Fruit fly (Drosophila melanogaster): ENCODE measurements around the gene CG13042.

CG13042 gene

DNA sequence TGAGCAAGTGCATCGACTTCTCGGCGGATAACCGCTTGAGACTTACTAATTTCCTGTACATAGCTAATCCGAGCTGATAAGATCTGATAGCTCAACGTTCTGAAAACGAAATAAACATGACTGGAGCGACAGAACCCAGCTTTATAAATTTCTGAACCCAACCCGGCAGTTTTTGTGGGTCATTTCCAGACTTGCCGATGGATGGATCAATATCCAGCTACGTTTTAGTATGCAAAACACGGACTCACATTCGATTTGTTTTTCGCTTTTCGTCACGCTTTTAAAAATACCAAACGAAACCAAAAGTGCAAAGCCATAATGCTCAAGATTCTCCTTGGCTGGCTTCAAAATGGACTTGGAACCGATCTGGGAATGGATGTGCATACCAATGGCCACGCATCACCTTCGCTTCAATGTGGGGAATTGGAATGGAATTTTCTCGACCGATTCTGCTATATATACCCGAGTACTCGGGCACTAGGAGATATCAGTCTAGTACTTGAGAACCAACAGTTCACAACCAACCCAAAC is 37.4 kb downstream of the CG13042 start, which contains the start of the genes CG34248 and CG13067:
CG34248 (minus strand) TSS at position 101 of the 531 bp plus-strand sequence.
CG13067 (plus strand) TSS at position 481 of the 531 bp plus-strand sequence.
- TF ChIP-seq CG8478 (optimal IDR thresholded peaks at IDR 0.05) (no peak), CTCF (optimal IDR thresholded peaks at IDR 0.05) (no peak)

DNA sequence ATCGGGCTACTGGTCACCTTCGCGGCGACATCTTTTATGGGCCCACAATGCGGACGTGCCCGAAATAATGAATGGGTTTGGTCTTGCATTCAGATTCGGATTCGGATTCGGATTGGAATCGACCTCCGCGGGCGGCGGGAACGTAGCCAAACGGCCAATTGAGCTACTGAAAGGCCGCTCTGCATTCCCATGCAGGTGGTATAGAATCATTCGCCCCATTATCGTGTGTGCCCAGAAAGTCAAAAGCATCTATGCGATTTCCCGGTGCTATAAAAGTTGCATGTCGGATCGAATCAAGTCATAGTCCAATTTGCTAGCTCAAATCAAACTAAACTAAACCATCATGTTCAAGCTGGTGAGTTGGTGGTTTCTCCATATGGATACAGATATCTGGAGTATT is 39.2 kb downstream of the CG13042 start, which contains the start of gene CG13068:
CG13068 (plus strand) TSS at position 301 of the 400 bp plus-strand sequence.
- TF ChIP-seq CG8478 (optimal IDR thresholded peaks at IDR 0.05) (no peak), CTCF (optimal IDR thresholded peaks at IDR 0.05) (no peak)

DNA sequence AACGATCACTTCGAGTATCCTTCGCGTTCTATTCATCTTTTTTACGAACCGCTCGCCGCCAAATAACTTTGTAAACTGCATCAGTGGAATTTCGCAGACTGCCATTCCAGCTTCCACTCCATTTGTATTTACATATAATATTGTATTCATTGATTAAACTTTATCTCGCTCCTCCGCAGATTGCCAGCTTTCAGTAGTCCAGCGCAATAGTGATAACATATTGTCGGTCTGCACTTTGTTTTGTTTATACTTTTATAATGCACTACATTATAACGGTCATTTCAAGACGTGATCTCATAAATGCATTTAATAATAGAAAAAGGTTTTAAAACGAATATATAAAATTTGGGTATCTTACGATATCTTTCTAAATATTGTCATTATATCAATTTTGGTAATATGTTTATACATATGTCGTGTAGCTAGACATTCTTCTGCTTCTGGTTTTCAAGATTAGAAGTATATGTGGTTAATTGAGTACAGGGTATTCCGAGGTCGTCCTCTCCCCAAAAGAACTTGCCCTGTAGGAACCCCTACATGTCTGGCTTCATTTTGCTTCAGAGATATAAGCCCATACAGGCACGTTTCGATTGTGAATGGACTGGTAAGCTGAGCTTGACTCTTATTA is 40.1 kb downstream of the CG13042 start, which contains the start of gene CG4950:
CG4950 (minus strand) TSS at position 51 of the 628 bp plus-strand sequence.
- TF ChIP-seq CTCF (optimal IDR thresholded peaks at IDR 0.05) (no peak), CG8478 (optimal IDR thresholded peaks at IDR 0.05) (no peak)

DNA sequence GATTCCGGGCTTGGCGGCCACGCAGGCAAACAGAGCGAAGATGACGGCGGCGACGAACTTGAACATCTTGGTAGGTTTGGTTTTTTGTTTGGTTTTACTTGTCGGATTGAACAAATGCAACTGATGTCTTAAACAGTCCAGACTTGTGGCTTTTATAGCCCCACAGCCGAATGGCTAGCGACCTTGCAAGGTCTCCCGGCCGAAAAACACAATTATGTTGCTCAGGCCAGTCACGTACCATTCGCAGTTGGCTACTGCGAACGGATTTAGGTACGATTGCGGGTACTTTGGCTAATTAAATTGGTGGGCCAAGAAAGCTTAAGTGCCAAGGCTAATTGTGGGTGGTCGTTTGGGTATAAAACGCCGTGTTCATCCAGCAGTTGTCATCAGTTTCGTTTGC is 43.3 kb downstream of the CG13042 start, which contains the start of the genes CG13051 and CG13069:
CG13051 (minus strand) TSS at position 101 of the 400 bp plus-strand sequence.
CG13069 (plus strand) TSS at position 386 of the 400 bp plus-strand sequence.
- TF ChIP-seq CTCF (optimal IDR thresholded peaks at IDR 0.05), result no peak
- no peak for TF ChIP-seq CG8478 (optimal IDR thresholded peaks at IDR 0.05)

DNA sequence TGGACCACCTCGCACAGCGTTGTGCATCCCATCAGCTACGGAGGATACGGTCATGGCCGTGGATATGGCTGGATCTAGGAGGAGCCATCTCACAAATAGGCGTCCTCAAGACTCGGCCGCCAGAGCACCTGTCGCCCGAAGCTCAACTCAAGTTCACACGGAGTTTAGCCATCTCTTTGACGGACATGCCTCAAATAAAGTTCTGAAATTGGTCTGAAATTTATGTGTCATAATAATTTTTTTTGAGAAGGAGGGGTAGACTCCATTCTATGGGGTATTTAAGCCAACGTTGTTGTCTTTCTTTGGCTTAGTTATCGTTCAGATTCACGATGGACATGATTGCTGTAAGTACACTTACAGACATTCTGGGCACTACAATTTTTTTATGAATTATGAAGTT is 45.2 kb downstream of the CG13042 start, which contains the start of gene CG13070:
CG13070 (plus strand) TSS at position 301 of the 400 bp plus-strand sequence.
- TF ChIP-seq CG8478 (optimal IDR thresholded peaks at IDR 0.05), result no peak
- TF ChIP-seq CTCF (optimal IDR thresholded peaks at IDR 0.05), result no peak

DNA sequence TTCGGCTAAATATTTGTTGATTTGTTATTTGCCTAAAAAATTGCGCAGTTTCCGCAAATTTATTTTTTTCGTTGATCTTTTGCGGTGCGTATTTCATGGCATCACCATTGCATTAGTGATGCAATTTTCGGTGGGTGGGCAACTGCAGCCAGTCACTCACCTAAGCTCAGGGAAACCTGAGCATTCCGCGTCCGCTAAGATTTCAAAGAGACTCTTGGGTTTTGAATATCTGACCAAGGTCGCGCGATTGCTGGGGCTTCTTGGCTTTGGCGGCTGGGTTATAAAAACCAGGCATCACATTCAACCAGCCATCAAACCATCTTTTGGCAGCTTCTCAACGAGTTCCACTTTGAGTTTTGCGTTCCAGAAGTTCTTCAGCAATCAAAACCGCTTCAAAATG is 45.8 kb downstream of the CG13042 start, which contains the start of gene CG13071:
CG13071 (plus strand) TSS at position 301 of the 400 bp plus-strand sequence.
- TF ChIP-seq CG8478 (optimal IDR thresholded peaks at IDR 0.05) (no peak), CTCF (optimal IDR thresholded peaks at IDR 0.05) (no peak)

DNA sequence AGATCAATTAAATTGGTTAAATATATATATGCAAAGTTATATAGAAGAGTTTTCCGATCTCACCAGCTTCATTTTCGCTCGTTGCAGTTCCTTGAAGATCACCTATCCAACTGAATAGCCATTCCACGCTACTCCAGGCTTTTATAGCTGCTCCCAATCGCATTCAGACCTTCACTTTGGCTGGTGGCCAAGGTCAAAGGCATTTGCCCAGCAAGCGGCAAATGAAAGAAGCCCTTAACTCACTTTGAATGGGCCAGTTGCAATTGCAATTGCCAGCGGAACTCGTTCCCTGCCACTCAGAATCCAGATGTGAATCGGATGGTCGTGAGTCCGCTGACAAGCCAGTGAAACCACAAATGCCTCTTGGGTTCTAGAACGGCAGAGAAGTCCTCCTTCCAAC is 46.8 kb downstream of the CG13042 start, which contains the start of gene CG34247:
CG34247 (minus strand) TSS at position 101 of the 400 bp plus-strand sequence.
- TF ChIP-seq CTCF (optimal IDR thresholded peaks at IDR 0.05), result no peak
- TF ChIP-seq CG8478 (optimal IDR thresholded peaks at IDR 0.05), result no peak

DNA sequence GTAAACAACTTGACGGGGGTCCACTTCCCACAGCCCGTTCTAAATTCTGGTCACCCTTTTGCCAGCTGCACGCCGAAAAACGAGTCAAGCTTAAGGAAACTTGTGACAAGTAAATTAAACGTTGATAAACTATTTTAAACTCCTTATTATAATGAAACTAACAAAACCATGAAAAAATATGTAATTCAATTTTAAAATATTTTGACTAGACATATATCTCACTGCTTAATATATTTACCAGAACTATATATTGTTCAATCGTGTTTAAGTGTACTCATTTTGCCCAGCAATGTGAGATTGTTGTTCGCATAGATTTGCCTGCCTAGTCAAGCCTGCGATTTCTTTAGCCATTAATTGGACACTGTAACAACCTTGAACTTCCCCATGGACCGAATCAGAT is 48.7 kb downstream of the CG13042 start, which contains the start of gene CG13053:
CG13053 (minus strand) TSS at position 171 of the 400 bp plus-strand sequence.
- no peak for TF ChIP-seq CG8478 (optimal IDR thresholded peaks at IDR 0.05)
- no peak for TF ChIP-seq CTCF (optimal IDR thresholded peaks at IDR 0.05)
